Worm (Caenorhabditis elegans) whole organism, young adult: Measurements from ENCODE around the gene R02F11.9.

Experiments
- him-1 ChIP-seq: sonication (generic microtip); optimal IDR thresholded peaks from 2 replicates; lab custom pipeline; 2016; ENCODE audit warnings: missing genotype, missing genetic modification reagents, missing genetic modification characterization, missing compliant biosample characterization
- nfya-1 ChIP-seq: sonication (generic microtip); optimal IDR thresholded peaks from 2 replicates; lab custom pipeline; 2017; ENCODE audit warnings: antibody characterized with exemption, missing compliant biosample characterization, missing genetic modification characterization, borderline replicate concordance; ENCODE audit not compliant: insufficient read depth

- TF ChIP-seq nfya-1 (tag; lab: Kevin White, UChicago) (no peak), him-1 (no peak)
These were observed 570 bp downstream of the R02F11.9 start for ce11 chrV:4787836-4788235.
